Fruit fly (Drosophila melanogaster): Measurements from ENCODE around the gene Wdr82.

Gene Wdr82

DNA sequence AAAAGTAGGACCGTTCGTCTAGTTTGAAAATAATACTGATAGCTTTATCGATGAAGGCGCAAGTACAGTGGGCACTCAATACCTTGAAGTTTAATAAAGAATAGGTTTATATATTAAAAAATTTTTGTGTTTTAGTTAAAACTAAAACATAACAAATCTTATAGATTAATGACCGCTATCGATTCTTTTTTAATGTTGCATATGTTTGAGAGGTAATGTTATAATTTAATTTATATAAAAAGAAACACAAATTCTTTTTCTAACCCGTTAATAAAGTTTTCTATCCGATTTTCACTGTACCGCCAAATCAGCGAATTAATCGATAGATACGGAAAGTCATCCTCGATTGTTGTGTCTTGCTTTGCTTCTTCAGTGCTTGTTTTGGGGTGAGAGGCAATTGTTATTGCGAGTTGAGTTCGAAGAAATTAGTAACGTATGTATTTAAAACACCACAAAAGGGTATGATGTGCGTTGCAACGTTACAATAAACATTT is 9.9 kb downstream of the Wdr82 start, which contains the start of the genes Dad1 and CG13384 (continued):
- peak; percentile 47; the same call in 1 of the 2 replicates for TF ChIP-seq Nf-YA (GFP tag; IDR thresholded peaks at IDR 0.05)
- peak; percentile 69 for TF ChIP-seq Jarid2 (GFP tag; optimal IDR thresholded peaks at IDR 0.05)
- peak; percentile 81 for TF ChIP-seq CG2202 (tag; optimal IDR thresholded peaks at IDR 0.05)
- TF ChIP-seq B-H1 (GFP tag; IDR thresholded peaks at IDR 0.05): peak; percentile 85
- TF ChIP-seq CG2199 (GFP tag; IDR thresholded peaks at IDR 0.05): 0 out of 3 replicates have a peak, but pooled peaks have one; percentile 62
- TF ChIP-seq sc (optimal IDR thresholded peaks at IDR 0.05): no peak
- TF ChIP-seq sc (GFP tag; optimal IDR thresholded peaks at IDR 0.05): peak; percentile 72
- peak; percentile 68 for TF ChIP-seq chn (GFP tag; optimal IDR thresholded peaks at IDR 0.05)
- TF ChIP-seq crol (GFP tag; IDR thresholded peaks at IDR 0.05): peak; percentile 14; the same call in 1 of the 2 replicates
- peak; percentile 48 for TF ChIP-seq pum (GFP tag; optimal IDR thresholded peaks at IDR 0.05)
- TF ChIP-seq CG12299 (tag; optimal IDR thresholded peaks at IDR 0.05): peak; percentile 93
- TF ChIP-seq chinmo (GFP tag; IDR thresholded peaks at IDR 0.05; ENCODE audit: partially characterized antibody): no peak
- TF ChIP-seq prd (optimal IDR thresholded peaks at IDR 0.05): no peak
- peak; percentile 95 for TF ChIP-seq prd (GFP tag; IDR thresholded peaks at IDR 0.05)
- peak; percentile 38 for TF ChIP-seq CG10565 (GFP tag; optimal IDR thresholded peaks at IDR 0.05)
- TF ChIP-seq CG34422 (GFP tag; IDR thresholded peaks at IDR 0.05): peak; percentile 88
- peak; percentile 89 for TF ChIP-seq ranshi (GFP tag; IDR thresholded peaks at IDR 0.05)
- no peak for TF ChIP-seq Side (GFP tag; optimal IDR thresholded peaks at IDR 0.05)
- TF ChIP-seq CG9797 (GFP tag; optimal IDR thresholded peaks at IDR 0.05): peak; percentile 69
- TF ChIP-seq Vsx1 (GFP tag; optimal IDR thresholded peaks at IDR 0.05): peak; percentile 78
- peak; percentile 83 for TF ChIP-seq CG18764 (GFP tag; optimal IDR thresholded peaks at IDR 0.05)
- TF ChIP-seq Dek (tag; optimal IDR thresholded peaks at IDR 0.05): peak; percentile 96
- TF ChIP-seq Dip3 (GFP tag; optimal IDR thresholded peaks at IDR 0.05): peak; percentile 67
- peak; percentile 80 for TF ChIP-seq CG10654 (GFP tag; optimal IDR thresholded peaks at IDR 0.05)
- peak; percentile 94 for TF ChIP-seq Abd-B (GFP tag; optimal IDR thresholded peaks at IDR 0.05)
- TF ChIP-seq tin (GFP tag; optimal IDR thresholded peaks at IDR 0.05): peak; percentile 91
- TF ChIP-seq CG10462 (GFP tag; optimal IDR thresholded peaks at IDR 0.05): peak; percentile 81
- peak; percentile 86 for TF ChIP-seq wdn (GFP tag; IDR thresholded peaks at IDR 0.05)
- TF ChIP-seq CG13123 (GFP tag; optimal IDR thresholded peaks at IDR 0.05): peak; percentile 77
- no peak for TF ChIP-seq Hey (tag; optimal IDR thresholded peaks at IDR 0.05)
- TF ChIP-seq Deaf1 (tag; optimal IDR thresholded peaks at IDR 0.05): peak; percentile 79
- no peak for TF ChIP-seq nau (GFP tag; optimal IDR thresholded peaks at IDR 0.05)
- peak; percentile 35 for TF ChIP-seq shn (GFP tag; optimal IDR thresholded peaks at IDR 0.05)
- TF ChIP-seq nerfin-2 (GFP tag; IDR thresholded peaks at IDR 0.05; ENCODE audit: partially characterized antibody): no peak
- peak; percentile 82 for TF ChIP-seq CG17612 (GFP tag; IDR thresholded peaks at IDR 0.05)
- peak; percentile 89 for TF ChIP-seq BtbVII (GFP tag; optimal IDR thresholded peaks at IDR 0.05)
- peak; percentile 1 for TF ChIP-seq CG9876 (GFP tag; optimal IDR thresholded peaks at IDR 0.05)
- TF ChIP-seq CG6683 (GFP tag; optimal IDR thresholded peaks at IDR 0.05): peak; percentile 86
- TF ChIP-seq CG14965 (GFP tag; optimal IDR thresholded peaks at IDR 0.05; ENCODE audit: borderline replicate concordance): no peak
- no peak for TF ChIP-seq TFAM (GFP tag; optimal IDR thresholded peaks at IDR 0.05)
- TF ChIP-seq unc-4 (GFP tag; IDR thresholded peaks at IDR 0.05; ENCODE audit: partially characterized antibody): 0 out of 2 replicates have a peak, but pooled peaks have one; percentile 51
- no peak for TF ChIP-seq dati (GFP tag; IDR thresholded peaks at IDR 0.05)
- TF ChIP-seq CG16863 (GFP tag; optimal IDR thresholded peaks at IDR 0.05): peak; percentile 28
- peak; percentile 94 for TF ChIP-seq Hmr (GFP tag; optimal IDR thresholded peaks at IDR 0.05)
- peak; percentile 92 for TF ChIP-seq CG1602 (GFP tag; optimal IDR thresholded peaks at IDR 0.05)
- peak; percentile 83 for TF ChIP-seq CrebB (tag; optimal IDR thresholded peaks at IDR 0.05)
- TF ChIP-seq CG11247 (GFP tag; IDR thresholded peaks at IDR 0.05): peak; percentile 86
- TF ChIP-seq Hmx (GFP tag; optimal IDR thresholded peaks at IDR 0.05): peak; percentile 63
- TF ChIP-seq ash1 (GFP tag; optimal IDR thresholded peaks at IDR 0.05): no peak
- peak; percentile 91 for TF ChIP-seq NfI (GFP tag; optimal IDR thresholded peaks at IDR 0.05)
- TF ChIP-seq CG9817 (tag; optimal IDR thresholded peaks at IDR 0.05): peak; percentile 94

Measured in whole organism, embryonic.